Worm (Caenorhabditis elegans) whole organism, L3 larva: ENCODE measurements around the gene T05C12.9.

Experiments used
- aly-2 ChIP-seq: fragments of 150-350 bp; optimal IDR thresholded peaks from 2 replicates; lab custom pipeline; 2014; ENCODE audit warnings: missing biosample characterization, missing genetic modification characterization
- ama-1 ChIP-seq: fragments of 150-350 bp; optimal IDR thresholded peaks from 2 replicates; lab custom pipeline; 2018
- ceh-28 ChIP-seq: fragments of 150-350 bp; optimal IDR thresholded peaks from 2 replicates; lab custom pipeline; 2014; ENCODE audit warnings: missing biosample characterization, missing genetic modification reagents, missing genetic modification characterization
- ceh-9 ChIP-seq: sonication (generic microtip); optimal IDR thresholded peaks from 2 replicates; lab custom pipeline; 2018; ENCODE audit warnings: missing biosample characterization, missing genetic modification characterization
- egl-27 ChIP-seq: sonication (generic microtip); optimal IDR thresholded peaks from 4 replicates; lab custom pipeline; 2017; ENCODE audit warnings: missing biosample characterization, missing genetic modification reagents, missing genetic modification characterization
- egl-5 ChIP-seq: fragments of 150-350 bp; optimal IDR thresholded peaks from 2 replicates; lab custom pipeline; 2017; ENCODE audit warnings: missing biosample characterization, missing genetic modification reagents, missing genetic modification characterization, inconsistent platforms
- elt-1 ChIP-seq: fragments of 150-350 bp; optimal IDR thresholded peaks from 2 replicates; lab custom pipeline; 2014; ENCODE audit warnings: missing biosample characterization, missing genetic modification characterization
- elt-2 ChIP-seq: sonication (generic microtip); optimal IDR thresholded peaks from 2 replicates; lab custom pipeline; 2016; ENCODE audit warnings: missing genetic modification reagents, mild to moderate bottlenecking, missing genetic modification characterization, missing compliant biosample characterization
- elt-3 ChIP-seq, 3 experiments: fragments of 150-350 bp in 1 of 3; sonication (generic microtip) in 2 of 3; optimal IDR thresholded peaks; 2 replicates in 2 of 3; 4 replicates in 1 of 3; lab custom pipeline; 2014 to 2017; ENCODE audit warnings: missing biosample characterization in 3 of 3, missing genetic modification characterization in 3 of 3
- eor-1 ChIP-seq, 2 experiments: fragments of 150-350 bp; optimal IDR thresholded peaks; 2 replicates each; lab custom pipeline; 2014 to 2018; ENCODE audit warnings: missing biosample characterization in 2 of 2, missing genetic modification characterization in 2 of 2
- fkh-10 ChIP-seq: sonication (generic microtip); optimal IDR thresholded peaks from 2 replicates; lab custom pipeline; 2017; ENCODE audit warnings: missing biosample characterization, missing genetic modification reagents, missing genetic modification characterization
- fos-1 ChIP-seq: fragments of 150-350 bp; optimal IDR thresholded peaks from 2 replicates; lab custom pipeline; 2014; ENCODE audit warnings: missing biosample characterization, missing genetic modification characterization
- hmg-11 ChIP-seq: sonication (generic microtip); optimal IDR thresholded peaks from 2 replicates; lab custom pipeline; 2016; ENCODE audit warnings: missing genetic modification characterization, missing compliant biosample characterization
- lsy-12 ChIP-seq: sonication (generic microtip); optimal IDR thresholded peaks from 2 replicates; lab custom pipeline; 2016; ENCODE audit warnings: mild to moderate bottlenecking, missing genetic modification characterization, missing compliant biosample characterization
- mdl-1 ChIP-seq: fragments of 150-350 bp; optimal IDR thresholded peaks from 2 replicates; lab custom pipeline; 2014; ENCODE audit warnings: missing biosample characterization, missing genetic modification characterization
- nhr-11 ChIP-seq: fragments of 150-350 bp; optimal IDR thresholded peaks from 2 replicates; lab custom pipeline; 2014; ENCODE audit warnings: missing biosample characterization, missing genetic modification characterization
- nhr-23 ChIP-seq: fragments of 150-350 bp; optimal IDR thresholded peaks from 2 replicates; lab custom pipeline; 2014; ENCODE audit warnings: missing biosample characterization, missing genetic modification reagents, missing genetic modification characterization
- nhr-237 ChIP-seq: fragments of 150-350 bp; optimal IDR thresholded peaks from 2 replicates; lab custom pipeline; 2014; ENCODE audit warnings: missing biosample characterization, missing genetic modification characterization
- nhr-25 ChIP-seq: sonication (generic microtip); optimal IDR thresholded peaks from 2 replicates; lab custom pipeline; 2017; ENCODE audit warnings: missing biosample characterization, missing genetic modification characterization
- nhr-43 ChIP-seq: sonication (generic microtip); optimal IDR thresholded peaks from 2 replicates; lab custom pipeline; 2016; ENCODE audit warnings: mild to moderate bottlenecking, missing genetic modification characterization, missing compliant biosample characterization; ENCODE audit not compliant: poor library complexity, severe bottlenecking
- nhr-76 ChIP-seq: fragments of 150-350 bp; sonication (generic microtip); optimal IDR thresholded peaks from 5 replicates; lab custom pipeline; 2014; ENCODE audit warnings: missing biosample characterization, missing genetic modification characterization
- nhr-77 ChIP-seq: fragments of 150-350 bp; optimal IDR thresholded peaks from 2 replicates; lab custom pipeline; 2014; ENCODE audit warnings: missing biosample characterization, missing genetic modification characterization
- pha-4 ChIP-seq: fragments of 150-350 bp; optimal IDR thresholded peaks from 2 replicates; lab custom pipeline; 2014; ENCODE audit warnings: missing biosample characterization, missing genetic modification reagents, missing genetic modification characterization
- pqm-1 ChIP-seq: fragments of 150-350 bp; optimal IDR thresholded peaks from 2 replicates; lab custom pipeline; 2017; ENCODE audit warnings: missing biosample characterization, missing genetic modification characterization, inconsistent platforms
- sea-2 ChIP-seq: fragments of 150-350 bp; sonication (generic microtip); optimal IDR thresholded peaks from 4 replicates; lab custom pipeline; 2014; ENCODE audit warnings: missing biosample characterization, missing genetic modification reagents, missing genetic modification characterization
- skn-1 ChIP-seq: fragments of 150-350 bp; optimal IDR thresholded peaks from 2 replicates; lab custom pipeline; 2014; ENCODE audit warnings: missing biosample characterization, missing genetic modification characterization
- snpc-4 ChIP-seq: fragments of 150-350 bp; optimal IDR thresholded peaks from 2 replicates; lab custom pipeline; 2014; ENCODE audit warnings: missing biosample characterization, missing genetic modification characterization
- unc-39 ChIP-seq: sonication (generic microtip); optimal IDR thresholded peaks from 4 replicates; lab custom pipeline; 2017; ENCODE audit warnings: missing biosample characterization, missing genetic modification characterization
- zag-1 ChIP-seq: fragments of 150-350 bp; optimal IDR thresholded peaks from 2 replicates; lab custom pipeline; 2014; ENCODE audit warnings: missing biosample characterization, missing genetic modification characterization
- ztf-11 ChIP-seq: fragments of 150-350 bp; optimal IDR thresholded peaks from 2 replicates; lab custom pipeline; 2014; ENCODE audit warnings: missing biosample characterization, missing genetic modification characterization
- ztf-4 ChIP-seq: fragments of 150-350 bp; optimal IDR thresholded peaks from 2 replicates; lab custom pipeline; 2014; ENCODE audit warnings: missing biosample characterization, missing genetic modification characterization

T05C12.9 gene

DNA sequence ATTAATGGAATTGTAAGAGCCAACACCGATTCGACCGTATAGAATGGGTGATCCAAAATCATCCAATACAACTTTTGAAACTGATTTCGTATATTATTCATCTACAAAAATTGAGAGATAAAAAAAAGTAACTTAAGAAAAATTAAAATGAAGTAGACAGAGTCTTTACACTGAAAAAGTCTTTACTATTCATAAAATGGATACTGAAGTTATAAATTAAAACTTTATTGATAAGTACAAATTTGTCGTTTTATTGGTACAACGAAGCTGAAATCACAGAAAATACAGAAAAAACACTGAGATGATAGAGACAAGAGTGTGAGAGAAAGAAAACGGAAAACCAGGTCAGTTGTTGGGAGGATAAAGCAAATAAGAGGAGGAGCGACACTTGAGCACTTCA is 21.3 kb upstream of the T05C12.9 start, which contains the start of gene M110.10:
M110.10 (minus strand) TSS at position 101 of the 400 bp plus-strand sequence.
- no peak for TF ChIP-seq ztf-11 (tag; lab: Kevin White, UChicago)
- peak; percentile 7 for TF ChIP-seq pha-4 (tag; lab: Kevin White, UChicago)

DNA sequence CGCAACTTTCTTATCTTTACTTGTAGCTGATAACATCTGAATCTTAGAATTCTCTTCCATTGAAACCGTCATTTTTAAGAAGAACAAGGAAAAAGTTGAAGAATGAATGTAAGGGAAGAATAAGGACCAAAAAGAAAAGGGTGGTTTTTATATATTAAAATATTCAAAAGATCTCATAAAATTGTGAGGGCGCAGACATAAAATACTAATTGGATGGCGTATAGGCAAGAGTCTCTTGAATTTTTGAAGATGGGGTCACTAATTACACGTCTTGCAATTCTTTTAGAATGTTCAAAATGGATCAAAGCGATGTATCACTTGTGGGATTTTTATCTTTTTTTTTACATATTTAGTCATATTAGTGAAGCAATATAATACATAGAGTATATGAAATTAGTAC is 19.7 kb upstream of the T05C12.9 start, which contains the start of gene twk-3:
twk-3 (minus strand) TSS at position 101 of the 400 bp plus-strand sequence.
- TF ChIP-seq ztf-4 (tag; lab: Kevin White, UChicago) = no peak
- no peak for TF ChIP-seq mdl-1 (tag; lab: Kevin White, UChicago)
- TF ChIP-seq egl-5 (tag; lab: Kevin White, UChicago) = no peak
- TF ChIP-seq nhr-43 (tag; lab: Kevin White, UChicago) = no peak
- TF ChIP-seq unc-39 (tag; lab: Kevin White, UChicago) = no peak
- TF ChIP-seq lsy-12 (tag; lab: Kevin White, UChicago) = no peak
- TF ChIP-seq nhr-77 (tag; lab: Kevin White, UChicago) = no peak
- no peak for TF ChIP-seq snpc-4
- no peak for TF ChIP-seq fkh-10 (GFP tag; lab: Kevin White, UChicago)
- no peak for TF ChIP-seq ceh-9 (tag; lab: Kevin White, UChicago)
- TF ChIP-seq nhr-237 (tag; lab: Kevin White, UChicago) = no peak
- TF ChIP-seq hmg-11 = no peak
- no peak for TF ChIP-seq pha-4 (tag; lab: Kevin White, UChicago)
- TF ChIP-seq ceh-28 (tag; lab: Kevin White, UChicago) = no peak
- no peak for TF ChIP-seq pqm-1 (tag; lab: Kevin White, UChicago)

DNA sequence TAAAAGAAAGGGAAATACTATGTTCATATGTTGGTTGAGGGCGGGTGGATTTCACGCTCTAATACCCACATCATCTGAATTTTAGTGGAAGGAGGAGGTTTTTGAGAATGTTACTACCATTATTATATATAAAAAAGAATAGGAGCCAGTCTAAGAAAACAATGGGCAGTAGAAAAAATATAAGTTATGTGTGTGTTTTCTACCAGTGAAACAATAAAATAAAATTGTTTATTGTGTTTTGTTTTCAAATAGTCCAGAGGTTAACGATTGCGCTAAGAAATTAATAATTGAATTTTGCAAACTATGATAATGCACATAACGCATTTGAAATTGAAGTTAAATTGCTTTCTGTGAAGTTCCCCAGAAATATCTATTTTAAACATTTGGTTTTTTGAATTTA is 16.4 kb upstream of the T05C12.9 start, which contains the start of gene M110.8:
M110.8 (minus strand) TSS at position 101 of the 400 bp plus-strand sequence.
- TF ChIP-seq aly-2 (tag; lab: Kevin White, UChicago) (no peak), egl-27 (no peak), fos-1 (tag; lab: Kevin White, UChicago) (no peak), eor-1 (tag; optimal IDR thresholded peaks at IDR 0.05; lab: Kevin White, UChicago) (no peak), elt-3 (tag; optimal IDR thresholded peaks at IDR 0.05; lab: Kevin White, UChicago) (no peak), elt-2 (no peak), ztf-11 (tag; lab: Kevin White, UChicago) (no peak), nhr-76 (tag; lab: Kevin White, UChicago) (no peak), nhr-11 (tag; lab: Kevin White, UChicago) (no peak), pha-4 (tag; lab: Kevin White, UChicago) (no peak), sea-2 (GFP tag; lab: Kevin White, UChicago) (no peak), hmg-11 (no peak), ama-1 (lab: Kevin White, UChicago) (no peak)

DNA sequence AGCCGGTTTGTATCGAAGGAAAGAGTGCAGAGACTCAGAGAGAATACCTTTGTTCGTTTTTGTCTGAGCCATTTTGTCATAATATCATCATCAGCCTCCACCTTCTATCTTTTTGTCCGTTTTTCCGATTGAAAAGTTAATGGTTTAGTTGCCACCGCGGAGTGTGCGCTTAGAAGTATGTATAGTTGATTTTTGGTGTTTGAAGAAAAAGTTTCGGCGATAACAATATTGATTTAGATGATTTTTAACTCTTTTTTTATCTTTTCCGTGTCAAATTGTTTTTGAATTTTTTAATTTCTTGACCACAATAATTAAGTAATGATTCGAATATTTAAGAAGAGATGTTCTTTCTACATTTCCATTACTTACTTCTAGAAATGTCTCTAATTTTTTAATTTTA is 12.6 kb upstream of the T05C12.9 start:
- TF ChIP-seq pha-4 (tag; lab: Kevin White, UChicago) (peak; percentile 18), skn-1 (tag; lab: Kevin White, UChicago) (peak; percentile 40), egl-27 (no peak), nhr-23 (tag; lab: Kevin White, UChicago) (no peak), pqm-1 (tag; lab: Kevin White, UChicago) (peak; percentile 2), elt-2 (peak; percentile 63), fos-1 (tag; lab: Kevin White, UChicago) (no peak)
- TF ChIP-seq, all 47 proteins: peak for 4

DNA sequence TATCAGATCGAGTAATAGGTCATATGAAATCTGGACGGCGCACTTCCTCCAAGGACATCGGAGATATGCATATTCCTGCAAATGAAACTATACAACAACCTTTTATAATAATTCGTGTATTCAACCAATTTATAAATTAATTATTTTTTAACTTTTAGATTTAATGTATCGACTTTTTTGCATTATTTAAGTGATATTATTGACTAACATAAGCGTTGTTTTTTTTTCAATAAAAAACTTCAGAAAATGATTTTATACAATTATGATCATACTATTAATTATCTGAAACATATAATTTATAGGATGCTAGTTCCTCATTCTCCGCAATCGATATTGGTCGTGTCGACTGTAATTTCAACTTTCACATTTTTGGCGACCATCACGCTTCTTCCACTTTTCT is 11.0 kb upstream of the T05C12.9 start, which contains the start of gene col-76:
col-76 (plus strand) TSS at position 301 of the 400 bp plus-strand sequence.
- TF ChIP-seq zag-1 (tag; lab: Kevin White, UChicago) = no peak
- no peak for TF ChIP-seq ztf-4 (tag; lab: Kevin White, UChicago)

DNA sequence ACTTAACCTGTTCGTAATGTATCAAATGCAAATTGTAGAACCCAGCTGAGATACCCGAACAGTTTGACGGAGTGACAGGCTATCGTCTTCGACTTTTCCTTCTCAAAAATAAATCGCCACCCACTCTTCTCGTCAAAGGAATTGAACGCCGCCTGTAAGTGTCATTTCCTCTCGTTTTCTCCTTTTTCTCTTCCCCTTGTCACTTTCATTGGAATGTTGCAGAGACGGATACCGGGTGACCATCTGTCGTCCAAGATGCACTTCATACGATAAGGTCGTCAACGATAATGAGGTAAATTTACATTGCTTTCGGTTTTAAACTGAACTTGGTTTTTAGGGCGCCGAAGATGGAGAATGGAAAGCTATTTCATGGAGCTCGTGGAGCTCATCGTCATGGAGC is 6.8 kb upstream of the T05C12.9 start:
- TF ChIP-seq elt-1 (tag; lab: Kevin White, UChicago) (no peak), nhr-25 (tag; lab: Kevin White, UChicago) (peak; percentile 62)
